Fruit fly (Drosophila melanogaster): ENCODE data around the gene ssp6.
A peak's percentile ranks its signal among the peaks of the same experiment; 100 is the strongest.

ssp6 gene

dm6 chr3L:6065881-6066389 lies 10.6 kb upstream of the ssp6 start, which contains the start of gene CG42269:
Gene CG42269, plus strand, starts transcription at chr3L:6066296.
- TF ChIP-seq Mnt (GFP tag; optimal IDR thresholded peaks at IDR 0.05), result no peak

- TF ChIP-seq CG14711 (tag; optimal IDR thresholded peaks at IDR 0.05) (no peak), CG7101 (tag; optimal IDR thresholded peaks at IDR 0.05) (no peak), pad (GFP tag; optimal IDR thresholded peaks at IDR 0.05) (no peak), ovo (GFP tag; optimal IDR thresholded peaks at IDR 0.05) (no peak), tj (GFP tag; optimal IDR thresholded peaks at IDR 0.05) (no peak), CG11617 (GFP tag; optimal IDR thresholded peaks at IDR 0.05) (no peak), CG12768 (GFP tag; optimal IDR thresholded peaks at IDR 0.05) (no peak)
These were observed 8.3 kb upstream of the ssp6 start for dm6 chr3L:6068178-6068577.

- TF ChIP-seq ovo (GFP tag; optimal IDR thresholded peaks at IDR 0.05), result no peak
- no peak for TF ChIP-seq cic (GFP tag; optimal IDR thresholded peaks at IDR 0.05)
These were observed 6.4 kb upstream of the ssp6 start for dm6 chr3L:6070119-6070518.

- no peak for TF ChIP-seq Clk (GFP tag; optimal IDR thresholded peaks at IDR 0.05)
- peak; percentile 67 for TF ChIP-seq CG7045 (GFP tag; optimal IDR thresholded peaks at IDR 0.05)
- peak; percentile 26 for TF ChIP-seq CG14711 (tag; optimal IDR thresholded peaks at IDR 0.05)
- no peak for TF ChIP-seq cic (GFP tag; optimal IDR thresholded peaks at IDR 0.05)
- TF ChIP-seq Mnt (GFP tag; optimal IDR thresholded peaks at IDR 0.05), result peak; percentile 20
- TF ChIP-seq toe (GFP tag; optimal IDR thresholded peaks at IDR 0.05), result no peak
- peak; percentile 34 for TF ChIP-seq CG7101 (tag; optimal IDR thresholded peaks at IDR 0.05)
- TF ChIP-seq Crg-1 (GFP tag; optimal IDR thresholded peaks at IDR 0.05), result no peak
- TF ChIP-seq Hr96 (GFP tag; optimal IDR thresholded peaks at IDR 0.05), result peak; percentile 33
- TF ChIP-seq CG1620 (GFP tag; optimal IDR thresholded peaks at IDR 0.05), result peak; percentile 37
- peak; percentile 30 for TF ChIP-seq pad (GFP tag; optimal IDR thresholded peaks at IDR 0.05)
- TF ChIP-seq CG11617 (GFP tag; optimal IDR thresholded peaks at IDR 0.05), result peak; percentile 2
- no peak for TF ChIP-seq CG5204 (GFP tag; optimal IDR thresholded peaks at IDR 0.05)
- no peak for TF ChIP-seq ovo (GFP tag; optimal IDR thresholded peaks at IDR 0.05)
- TF ChIP-seq CG33017 (tag; optimal IDR thresholded peaks at IDR 0.05), result no peak
- no peak for TF ChIP-seq CG12768 (GFP tag; optimal IDR thresholded peaks at IDR 0.05)
- TF ChIP-seq tj (GFP tag; optimal IDR thresholded peaks at IDR 0.05), result no peak
- TF ChIP-seq bab1 (GFP tag; optimal IDR thresholded peaks at IDR 0.05), result peak; percentile 43
- peak; percentile 17 for TF ChIP-seq kay (GFP tag; ENCODE audit: borderline replicate concordance)
- no peak for TF ChIP-seq cnc (optimal IDR thresholded peaks at IDR 0.05)
These were observed 4.9 kb upstream of the ssp6 start, which contains the start of gene CG6602 for dm6 chr3L:6071454-6072189. Gene CG6602, plus strand, starts transcription at chr3L:6072139.

dm6 chr3L:6074975-6075692 lies 1.4 kb upstream of the ssp6 start, which contains the start of the genes CG13295 and CG6610:
Gene CG13295, minus strand, starts transcription at chr3L:6075245.
Gene CG6610, plus strand, starts transcription at chr3L:6075536.
- TF ChIP-seq Mnt (GFP tag; optimal IDR thresholded peaks at IDR 0.05) (peak; percentile 46), CG11617 (GFP tag; optimal IDR thresholded peaks at IDR 0.05) (peak; percentile 32), CG14711 (tag; optimal IDR thresholded peaks at IDR 0.05) (peak; percentile 23), CG7045 (GFP tag; optimal IDR thresholded peaks at IDR 0.05) (peak; percentile 46), CG7101 (tag; optimal IDR thresholded peaks at IDR 0.05) (peak; percentile 56), Hr96 (GFP tag; optimal IDR thresholded peaks at IDR 0.05) (peak; percentile 71), ovo (GFP tag; optimal IDR thresholded peaks at IDR 0.05) (no peak), kay (GFP tag; ENCODE audit: borderline replicate concordance) (no peak), Clk (GFP tag; optimal IDR thresholded peaks at IDR 0.05) (peak; percentile 40), CG33017 (tag; optimal IDR thresholded peaks at IDR 0.05) (peak; percentile 10), CG12768 (GFP tag; optimal IDR thresholded peaks at IDR 0.05) (peak; percentile 24), Crg-1 (GFP tag; optimal IDR thresholded peaks at IDR 0.05) (peak; percentile 52), cnc (optimal IDR thresholded peaks at IDR 0.05) (no peak), cic (GFP tag; optimal IDR thresholded peaks at IDR 0.05) (peak; percentile 1), pad (GFP tag; optimal IDR thresholded peaks at IDR 0.05) (peak; percentile 25), toe (GFP tag; optimal IDR thresholded peaks at IDR 0.05) (peak; percentile 73), tj (GFP tag; optimal IDR thresholded peaks at IDR 0.05) (no peak), bab1 (GFP tag; optimal IDR thresholded peaks at IDR 0.05) (peak; percentile 54), CG5204 (GFP tag; optimal IDR thresholded peaks at IDR 0.05) (peak; percentile 49), CG1620 (GFP tag; optimal IDR thresholded peaks at IDR 0.05) (peak; percentile 63)

- TF ChIP-seq Mnt (GFP tag; optimal IDR thresholded peaks at IDR 0.05) (no peak), CG33017 (tag; optimal IDR thresholded peaks at IDR 0.05) (no peak), ovo (GFP tag; optimal IDR thresholded peaks at IDR 0.05) (no peak), Clk (GFP tag; optimal IDR thresholded peaks at IDR 0.05) (no peak), CG1620 (GFP tag; optimal IDR thresholded peaks at IDR 0.05) (no peak), tj (GFP tag; optimal IDR thresholded peaks at IDR 0.05) (no peak), CG7045 (GFP tag; optimal IDR thresholded peaks at IDR 0.05) (no peak), CG7101 (tag; optimal IDR thresholded peaks at IDR 0.05) (no peak), Crg-1 (GFP tag; optimal IDR thresholded peaks at IDR 0.05) (no peak), CG5204 (GFP tag; optimal IDR thresholded peaks at IDR 0.05) (no peak), CG12768 (GFP tag; optimal IDR thresholded peaks at IDR 0.05) (no peak), bab1 (GFP tag; optimal IDR thresholded peaks at IDR 0.05) (no peak), pad (GFP tag; optimal IDR thresholded peaks at IDR 0.05) (no peak), cic (GFP tag; optimal IDR thresholded peaks at IDR 0.05) (no peak), cnc (optimal IDR thresholded peaks at IDR 0.05) (no peak), CG11617 (GFP tag; optimal IDR thresholded peaks at IDR 0.05) (no peak), CG14711 (tag; optimal IDR thresholded peaks at IDR 0.05) (no peak), toe (GFP tag; optimal IDR thresholded peaks at IDR 0.05) (no peak)
These were observed 6.0 kb downstream of the ssp6 start, which contains the start of gene CG13293 for dm6 chr3L:6082561-6082960. Gene CG13293, plus strand, starts transcription at chr3L:6082883.
